Worm (Caenorhabditis elegans) whole organism, L4/young adult: ENCODE measurements around the gene C12D8.21.

ENCODE experiments used
- dao-5 ChIP-seq: sonication (generic microtip); optimal IDR thresholded peaks from 2 replicates; lab custom pipeline; 2016; ENCODE audit warnings: missing genotype, missing genetic modification characterization, moderate library complexity, missing compliant biosample characterization
- him-1 ChIP-seq: sonication (generic microtip); optimal IDR thresholded peaks from 2 replicates; lab custom pipeline; 2016; ENCODE audit warnings: missing genotype, missing genetic modification reagents, missing genetic modification characterization, missing compliant biosample characterization

ce11 chrV:10227333-10227732, 13.7 kb downstream of the C12D8.21 start, which contains the start of gene ttr-19:
- TF ChIP-seq him-1 (tag; lab: Kevin White, UChicago) (no peak), dao-5 (tag; lab: Kevin White, UChicago) (no peak)
